Worm (Caenorhabditis elegans) whole organism, young adult: Measurements from ENCODE around the gene che-7.

Experiments
- B0261.1 ChIP-seq: sonication (generic microtip); optimal IDR thresholded peaks from 2 replicates; lab custom pipeline; 2016; ENCODE audit warnings: mild to moderate bottlenecking, missing genetic modification characterization, moderate library complexity, missing compliant biosample characterization
- B0336.3 ChIP-seq: fragments of 200-800 bp; sonication (Bioruptor generic); IDR thresholded peaks from 2 replicates; pipeline ENCODE4 v1.3.6; 2022; ENCODE audit warnings: missing genetic modification characterization, missing compliant biosample characterization
- F10E7.11 ChIP-seq: sonication (generic microtip); optimal IDR thresholded peaks from 2 replicates; lab custom pipeline; 2017; ENCODE audit warnings: mild to moderate bottlenecking, missing genetic modification characterization, moderate library complexity, missing compliant biosample characterization
- F22D6.2 ChIP-seq: sonication (generic microtip); optimal IDR thresholded peaks from 2 replicates; lab custom pipeline; 2016; ENCODE audit warnings: mild to moderate bottlenecking, missing genetic modification characterization, missing compliant biosample characterization
- F23B12.7 ChIP-seq: sonication (generic microtip); optimal IDR thresholded peaks from 2 replicates; lab custom pipeline; 2017; ENCODE audit warnings: missing genetic modification characterization, mild to moderate bottlenecking, missing compliant biosample characterization, antibody characterized with exemption, moderate library complexity; ENCODE audit not compliant: insufficient read depth
- F37B4.10 ChIP-seq: fragments of 200-800 bp; sonication (Bioruptor generic); IDR thresholded peaks from 2 replicates; pipeline ENCODE4 v1.3.6; 2022; ENCODE audit warnings: missing genetic modification characterization, missing compliant biosample characterization
- F49E8.2 ChIP-seq: sonication (generic microtip); optimal IDR thresholded peaks from 3 replicates; lab custom pipeline; 2017; ENCODE audit warnings: missing genetic modification characterization, mild to moderate bottlenecking, missing compliant biosample characterization, antibody characterized with exemption, moderate library complexity; ENCODE audit not compliant: insufficient read depth
- F52B5.7 ChIP-seq: sonication (generic microtip); optimal IDR thresholded peaks from 2 replicates; lab custom pipeline; 2016; ENCODE audit warnings: mild to moderate bottlenecking, missing genetic modification characterization, missing compliant biosample characterization
- F57A8.1 ChIP-seq: fragments of 200-800 bp; sonication (Bioruptor generic); optimal IDR thresholded peaks from 2 replicates; lab custom pipeline; 2018; ENCODE audit warnings: mild to moderate bottlenecking, missing genetic modification characterization, moderate library complexity, missing compliant biosample characterization
- Y53F4B.3 ChIP-seq: fragments of 200-800 bp; sonication (Bioruptor generic); IDR thresholded peaks from 2 replicates; pipeline ENCODE4 v1.3.6; 2022; ENCODE audit warnings: missing genetic modification reagents, missing genetic modification characterization, missing compliant biosample characterization
- Y56A3A.18 ChIP-seq: fragments of 200-800 bp; sonication (Bioruptor generic); IDR thresholded peaks from 2 replicates; pipeline ENCODE4 v1.3.6; 2022; ENCODE audit warnings: missing genetic modification reagents, missing genetic modification characterization, missing compliant biosample characterization
- athp-1 ChIP-seq: sonication (generic microtip); optimal IDR thresholded peaks from 2 replicates; lab custom pipeline; 2017; ENCODE audit warnings: mild to moderate bottlenecking, missing genetic modification characterization, missing compliant biosample characterization
- attf-5 ChIP-seq: fragments of 200-800 bp; sonication (Bioruptor generic); optimal IDR thresholded peaks from 2 replicates; lab custom pipeline; 2018; ENCODE audit warnings: mild to moderate bottlenecking, missing genetic modification characterization, missing compliant biosample characterization
- attf-6 ChIP-seq: fragments of 200-800 bp; sonication (Bioruptor generic); IDR thresholded peaks from 2 replicates; pipeline ENCODE4 v1.3.6; 2022; ENCODE audit warnings: missing genetic modification reagents, missing genetic modification characterization, missing compliant biosample characterization
- bed-1 ChIP-seq: fragments of 200-800 bp; sonication (Bioruptor generic); IDR thresholded peaks from 2 replicates; pipeline ENCODE4 v1.3.6; 2022; ENCODE audit warnings: missing genetic modification reagents, missing genetic modification characterization, missing compliant biosample characterization
- cebp-1 ChIP-seq, 2 experiments: fragments of 200-800 bp in 1 of 2; sonication (Bioruptor generic) in 1 of 2; sonication (generic microtip) in 1 of 2; IDR thresholded peaks in 1 of 2; optimal IDR thresholded peaks in 1 of 2; 2 replicates each; pipeline versions ENCODE4 v1.3.6 to Lab custom; 2017 to 2022; ENCODE audit warnings: missing compliant biosample characterization in 2 of 2, missing genetic modification characterization in 2 of 2, mild to moderate bottlenecking in 1 of 2, missing genetic modification reagents in 1 of 2, moderate library complexity in 1 of 2
- ceh-100 ChIP-seq: fragments of 200-800 bp; sonication (Bioruptor generic); IDR thresholded peaks from 2 replicates; pipeline ENCODE4 v1.3.6; 2022; ENCODE audit warnings: missing genetic modification reagents, missing genetic modification characterization, missing compliant biosample characterization
- ceh-27 ChIP-seq: fragments of 200-800 bp; sonication (Bioruptor generic); optimal IDR thresholded peaks from 2 replicates; lab custom pipeline; 2018; ENCODE audit warnings: mild to moderate bottlenecking, missing genetic modification characterization, moderate library complexity, missing compliant biosample characterization
- ceh-91 ChIP-seq: fragments of 200-800 bp; sonication (Bioruptor generic); IDR thresholded peaks from 2 replicates; pipeline ENCODE4 v1.3.6; 2022; ENCODE audit warnings: missing genetic modification reagents, missing genetic modification characterization, missing compliant biosample characterization
- dpff-1 ChIP-seq: sonication (generic microtip); optimal IDR thresholded peaks from 2 replicates; lab custom pipeline; 2017; ENCODE audit warnings: mild to moderate bottlenecking, missing genetic modification characterization, missing compliant biosample characterization
- egl-44 ChIP-seq: fragments of 200-800 bp; sonication (Bioruptor generic); IDR thresholded peaks from 2 replicates; pipeline ENCODE4 v1.3.6; 2022; ENCODE audit warnings: missing genetic modification reagents, missing genetic modification characterization, missing compliant biosample characterization
- gei-17 ChIP-seq: fragments of 200-800 bp; sonication (Bioruptor generic); optimal IDR thresholded peaks from 2 replicates; lab custom pipeline; 2018; ENCODE audit warnings: mild to moderate bottlenecking, missing genetic modification characterization, missing compliant biosample characterization
- hsf-1 ChIP-seq: fragments of 200-800 bp; sonication (Bioruptor generic); IDR thresholded peaks from 2 replicates; pipeline ENCODE4 v1.3.6; 2022; ENCODE audit warnings: missing genetic modification reagents, missing genetic modification characterization, missing compliant biosample characterization
- let-526 ChIP-seq: fragments of 200-800 bp; sonication (Bioruptor generic); IDR thresholded peaks from 2 replicates; pipeline ENCODE4 v1.3.6; 2022; ENCODE audit warnings: missing genetic modification reagents, missing genetic modification characterization, missing compliant biosample characterization
- lir-1 ChIP-seq: fragments of 200-800 bp; sonication (Bioruptor generic); conservative IDR thresholded peaks from 2 replicates; pipeline ENCODE4 v1.3.6; 2022; ENCODE audit warnings: missing genetic modification reagents, missing genetic modification characterization, missing compliant biosample characterization
- madf-8 ChIP-seq: fragments of 200-800 bp; sonication (Bioruptor generic); conservative IDR thresholded peaks from 2 replicates; pipeline ENCODE4 v1.3.6; 2022; ENCODE audit warnings: missing genetic modification reagents, missing genetic modification characterization, missing compliant biosample characterization
- mel-28 ChIP-seq: sonication (generic microtip); optimal IDR thresholded peaks from 2 replicates; lab custom pipeline; 2016; ENCODE audit warnings: borderline replicate concordance, mild to moderate bottlenecking, missing genetic modification characterization, missing compliant biosample characterization
- mes-4 ChIP-seq: sonication (generic microtip); optimal IDR thresholded peaks from 2 replicates; lab custom pipeline; 2016; ENCODE audit warnings: missing genotype, missing genetic modification characterization, missing compliant biosample characterization
- nhr-80 ChIP-seq: sonication (generic microtip); optimal IDR thresholded peaks from 2 replicates; lab custom pipeline; 2016; ENCODE audit warnings: missing genetic modification characterization, missing compliant biosample characterization
- nhr-90 ChIP-seq: sonication (generic microtip); optimal IDR thresholded peaks from 2 replicates; lab custom pipeline; 2016; ENCODE audit warnings: missing genotype, mild to moderate bottlenecking, missing genetic modification characterization, missing compliant biosample characterization
- pha-4 ChIP-seq: fragments of 150-350 bp; sonication (generic microtip); optimal IDR thresholded peaks from 2 replicates; lab custom pipeline; 2014; ENCODE audit warnings: missing biosample characterization, missing genetic modification reagents, missing genetic modification characterization
- rec-8 ChIP-seq, 2 experiments: sonication (generic microtip); optimal IDR thresholded peaks; 2 replicates each; lab custom pipeline; 2016; ENCODE audit warnings: mild to moderate bottlenecking in 2 of 2, missing genetic modification characterization in 2 of 2, missing genetic modification reagents in 2 of 2, missing genotype in 2 of 2, missing biosample characterization in 1 of 2, missing compliant biosample characterization in 1 of 2, moderate library complexity in 1 of 2
- repo-1 ChIP-seq: sonication (generic microtip); optimal IDR thresholded peaks from 2 replicates; lab custom pipeline; 2017; ENCODE audit warnings: mild to moderate bottlenecking, missing genetic modification characterization, missing compliant biosample characterization
- sea-2 ChIP-seq: fragments of 200-800 bp; sonication (Bioruptor generic); IDR thresholded peaks from 2 replicates; pipeline ENCODE4 v1.3.6; 2022; ENCODE audit warnings: missing genetic modification characterization, missing compliant biosample characterization
- snpc-3.4 ChIP-seq: sonication (generic microtip); optimal IDR thresholded peaks from 2 replicates; lab custom pipeline; 2017; ENCODE audit warnings: missing genetic modification characterization, mild to moderate bottlenecking, missing compliant biosample characterization, antibody characterized with exemption, moderate library complexity, missing genotype, missing genetic modification reagents
- tbp1 ChIP-seq: fragments of 200-800 bp; sonication (Bioruptor generic); optimal IDR thresholded peaks from 2 replicates; lab custom pipeline; 2018; ENCODE audit warnings: mild to moderate bottlenecking, missing genetic modification characterization, missing compliant biosample characterization
- tlf-1 ChIP-seq: fragments of 200-800 bp; sonication (Bioruptor generic); optimal IDR thresholded peaks from 2 replicates; lab custom pipeline; 2018; ENCODE audit warnings: mild to moderate bottlenecking, missing genetic modification characterization, missing compliant biosample characterization
- unc-62 ChIP-seq: fragments of 150-350 bp; optimal IDR thresholded peaks from 2 replicates; lab custom pipeline; 2014; ENCODE audit warnings: missing biosample characterization, missing genetic modification reagents, missing genetic modification characterization
- ztf-22 ChIP-seq: fragments of 200-800 bp; sonication (Bioruptor generic); optimal IDR thresholded peaks from 2 replicates; lab custom pipeline; 2018; ENCODE audit warnings: mild to moderate bottlenecking, missing genetic modification characterization, moderate library complexity, missing compliant biosample characterization
- ztf-25 ChIP-seq: fragments of 200-800 bp; sonication (Bioruptor generic); IDR thresholded peaks from 2 replicates; pipeline ENCODE4 v1.3.6; 2022; ENCODE audit warnings: missing genetic modification reagents, missing genetic modification characterization, missing compliant biosample characterization
- ztf-3 ChIP-seq: fragments of 200-800 bp; sonication (Bioruptor generic); optimal IDR thresholded peaks from 2 replicates; lab custom pipeline; 2018; ENCODE audit warnings: mild to moderate bottlenecking, missing genetic modification characterization, missing compliant biosample characterization

Gene che-7

DNA sequence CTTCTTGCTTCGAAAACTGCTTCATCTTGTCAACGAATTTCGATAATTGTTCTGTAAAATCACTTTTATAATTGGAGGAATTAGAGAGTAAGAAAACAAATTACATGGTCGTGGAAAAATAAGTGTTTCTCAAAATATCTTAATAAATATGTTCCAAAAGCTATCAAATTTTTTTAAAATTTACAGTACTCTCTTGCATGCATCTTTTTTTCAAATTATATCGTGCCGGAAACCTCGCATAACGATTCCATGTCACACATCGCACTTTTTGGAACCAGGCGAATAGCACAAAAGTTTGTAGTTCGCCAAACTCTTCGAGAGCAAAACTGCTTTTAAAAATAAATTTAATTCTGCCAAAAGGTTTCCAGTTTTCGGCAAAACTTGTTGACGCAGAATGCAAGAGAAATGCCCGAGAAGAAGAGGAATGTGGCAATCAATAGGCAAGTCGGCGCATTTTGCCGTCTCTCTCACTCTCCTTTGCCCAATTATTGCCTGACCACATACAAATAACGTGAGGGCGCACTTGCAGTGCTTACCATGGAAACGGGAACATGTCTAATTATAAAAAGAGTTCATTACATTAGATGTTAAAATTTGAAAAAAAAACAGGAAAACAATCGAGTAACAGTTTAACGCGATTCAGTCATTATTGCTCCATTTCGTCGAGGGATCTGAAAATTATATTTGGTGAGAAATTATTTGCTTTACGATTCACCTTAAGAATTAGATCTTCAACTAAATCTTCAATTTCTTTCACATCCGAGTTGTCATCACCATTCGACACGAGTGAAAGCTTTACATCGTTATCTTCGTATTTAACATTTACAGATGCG, 38.7 kb upstream of the che-7 start, which contains the start of gene Y97E10AR.3:
Gene Y97E10AR.3, minus strand, starts transcription at position 51 of the 833 bp plus-strand sequence.
- TF ChIP-seq hsf-1 (GFP tag; lab: Robert Waterston, UW) = 0 out of 2 replicates have a peak, but pooled peaks have one; percentile 8
- peak; percentile 6 for TF ChIP-seq snpc-3.4 (tag; lab: Kevin White, UChicago)
- 0 out of 2 replicates have a peak, but pooled peaks have one; percentile 20 for TF ChIP-seq ztf-25
- TF ChIP-seq nhr-80 (tag; lab: Kevin White, UChicago) = peak; percentile 3
- TF ChIP-seq tbp1 (GFP tag; lab: Kevin White, UChicago) = no peak
- no peak for TF ChIP-seq sea-2 (GFP tag; lab: Robert Waterston, UW)
- 0 out of 2 replicates have a peak, but pooled peaks have one; percentile 40 for TF ChIP-seq B0336.3 (GFP tag; lab: Robert Waterston, UW)
- TF ChIP-seq ztf-3 = no peak

DNA sequence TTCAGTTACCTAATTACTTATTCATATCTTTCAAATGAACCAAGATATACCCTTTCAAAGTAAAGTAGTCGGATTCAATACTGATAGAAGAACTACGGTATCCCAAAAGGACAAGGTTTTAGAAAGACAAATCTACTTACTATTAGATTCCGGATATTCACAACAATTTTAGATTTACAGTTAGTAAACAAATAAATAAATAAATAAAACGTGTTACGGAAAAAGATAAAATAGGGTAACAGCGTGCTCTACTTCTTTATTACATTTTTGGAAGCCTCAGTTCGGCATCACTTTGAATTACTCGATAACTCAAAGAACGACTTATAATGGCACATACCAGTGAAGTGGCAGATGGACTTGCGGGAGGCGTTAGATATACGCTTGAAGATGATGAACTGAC, 36.0 kb upstream of the che-7 start, which contains the start of gene Y97E10AR.8:
Gene Y97E10AR.8, plus strand, starts transcription at position 301 of the 400 bp plus-strand sequence.
- TF ChIP-seq ztf-3 = no peak
- no peak for TF ChIP-seq mes-4
- TF ChIP-seq nhr-90 (tag; lab: Kevin White, UChicago) = no peak
- no peak for TF ChIP-seq repo-1
- no peak for TF ChIP-seq attf-5 (GFP tag; lab: Kevin White, UChicago)
- TF ChIP-seq F22D6.2 = no peak
- TF ChIP-seq gei-17 (GFP tag; lab: Kevin White, UChicago) = no peak
- TF ChIP-seq pha-4 (tag; lab: Kevin White, UChicago) = no peak

DNA sequence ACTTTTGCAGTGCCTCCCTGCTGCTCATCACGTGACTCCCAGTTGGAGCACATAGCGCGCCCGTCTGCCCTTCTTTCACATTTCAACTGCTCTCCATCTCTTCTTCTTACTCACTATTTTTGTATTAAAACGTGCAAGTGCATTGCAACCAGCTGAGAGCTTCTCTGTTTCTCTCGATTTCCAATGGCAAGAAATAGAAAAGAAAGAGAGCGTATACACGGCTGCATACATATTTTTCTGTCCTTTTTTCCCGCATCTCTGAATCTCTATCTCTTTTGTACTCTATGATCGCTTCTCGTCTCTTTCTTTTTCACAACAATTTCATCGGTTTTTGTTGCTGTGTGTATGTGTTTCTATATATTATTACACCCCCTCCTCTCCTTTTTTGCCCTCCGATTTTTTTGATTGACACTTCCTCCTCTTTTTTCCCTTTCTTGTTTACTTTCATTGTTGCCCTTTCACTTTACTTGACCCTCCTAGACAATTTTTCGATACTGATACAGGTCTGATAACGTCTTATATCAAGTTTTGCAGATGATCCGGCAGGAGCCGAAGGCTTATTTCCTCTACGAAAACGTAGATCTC, 32.0 kb upstream of the che-7 start, which contains the start of gene Y97E10AR.1:
Gene Y97E10AR.1, plus strand, starts transcription at position 535 of the 585 bp plus-strand sequence.
- TF ChIP-seq mel-28 (no peak), rec-8 (tag; optimal IDR thresholded peaks at IDR 0.05; lab: Kevin White, UChicago) (no peak), F23B12.7 (tag; lab: Kevin White, UChicago) (peak; percentile 42), ceh-91 (no peak), ceh-27 (GFP tag; lab: Kevin White, UChicago) (peak; percentile 27), F57A8.1 (no peak), cebp-1 (GFP tag; IDR thresholded peaks at IDR 0.05; lab: Robert Waterston, UW) (no peak), cebp-1 (tag; optimal IDR thresholded peaks at IDR 0.05; lab: Kevin White, UChicago) (peak; percentile 88), tlf-1 (GFP tag; lab: Kevin White, UChicago) (peak; percentile 35), egl-44 (no peak), ztf-3 (no peak), F22D6.2 (no peak), attf-6 (no peak), F37B4.10 (GFP tag; lab: Robert Waterston, UW) (no peak), bed-1 (GFP tag; lab: Robert Waterston, UW) (no peak), unc-62 (GFP tag; lab: Kevin White, UChicago) (peak; percentile 78), madf-8 (GFP tag; lab: Robert Waterston, UW) (no peak), F49E8.2 (no peak), B0261.1 (no peak), nhr-80 (tag; lab: Kevin White, UChicago) (peak; percentile 98), lir-1 (no peak), Y53F4B.3 (GFP tag; lab: Robert Waterston, UW) (no peak), F52B5.7 (tag; lab: Kevin White, UChicago) (no peak), Y56A3A.18 (GFP tag; lab: Robert Waterston, UW) (0 out of 2 replicates have a peak, but pooled peaks have one; percentile 68), ceh-100 (GFP tag; lab: Robert Waterston, UW) (no peak), let-526 (GFP tag; lab: Robert Waterston, UW) (0 out of 2 replicates have a peak, but pooled peaks have one; percentile 12), ztf-22 (peak; percentile 75), athp-1 (tag; lab: Kevin White, UChicago) (no peak), hsf-1 (GFP tag; lab: Robert Waterston, UW) (no peak), attf-5 (GFP tag; lab: Kevin White, UChicago) (peak; percentile 85), gei-17 (GFP tag; lab: Kevin White, UChicago) (no peak), dpff-1 (tag; lab: Kevin White, UChicago) (no peak), F10E7.11 (tag; lab: Kevin White, UChicago) (no peak)
